Worm (Caenorhabditis elegans) whole organism, L2 larva: ENCODE measurements around the gene R10E4.7.

Source experiments
- C34F6.9 ChIP-seq: fragments of 150-350 bp; optimal IDR thresholded peaks from 2 replicates; lab custom pipeline; 2014; ENCODE audit warnings: missing biosample characterization, missing genetic modification characterization
- F13H6.1 ChIP-seq: sonication (generic microtip); optimal IDR thresholded peaks from 2 replicates; lab custom pipeline; 2016; ENCODE audit warnings: missing genetic modification characterization, missing compliant biosample characterization
- R02D3.7 ChIP-seq: fragments of 150-350 bp; optimal IDR thresholded peaks from 2 replicates; lab custom pipeline; 2014; ENCODE audit warnings: missing biosample characterization, missing genetic modification characterization
- ZK546.5 ChIP-seq: sonication (generic microtip); optimal IDR thresholded peaks from 2 replicates; lab custom pipeline; 2017; ENCODE audit warnings: missing biosample characterization, missing genetic modification characterization
- alr-1 ChIP-seq: fragments of 150-350 bp; optimal IDR thresholded peaks from 2 replicates; lab custom pipeline; 2014; ENCODE audit warnings: missing biosample characterization, missing genetic modification characterization
- aly-2 ChIP-seq: fragments of 150-350 bp; optimal IDR thresholded peaks from 2 replicates; lab custom pipeline; 2014; ENCODE audit warnings: missing biosample characterization, missing genetic modification characterization
- ama-1 ChIP-seq: fragments of 150-350 bp; optimal IDR thresholded peaks from 2 replicates; lab custom pipeline; 2018; ENCODE audit warnings: inconsistent platforms
- blmp-1 ChIP-seq: sonication (generic microtip); optimal IDR thresholded peaks from 2 replicates; lab custom pipeline; 2017; ENCODE audit warnings: missing genetic modification characterization, mild to moderate bottlenecking, missing compliant biosample characterization, antibody characterized with exemption, moderate library complexity; ENCODE audit not compliant: insufficient read depth
- ceh-16 ChIP-seq: fragments of 150-350 bp; optimal IDR thresholded peaks from 2 replicates; lab custom pipeline; 2014; ENCODE audit warnings: missing biosample characterization, missing genetic modification characterization
- crh-2 ChIP-seq: sonication (generic microtip); optimal IDR thresholded peaks from 2 replicates; lab custom pipeline; 2017; ENCODE audit warnings: missing biosample characterization, missing genetic modification characterization
- dmd-4 ChIP-seq: sonication (generic microtip); optimal IDR thresholded peaks from 2 replicates; lab custom pipeline; 2017; ENCODE audit warnings: missing biosample characterization, missing genetic modification characterization
- egl-27 ChIP-seq: sonication (generic microtip); optimal IDR thresholded peaks from 3 replicates; lab custom pipeline; 2017; ENCODE audit warnings: missing biosample characterization, missing genetic modification reagents, missing genetic modification characterization
- elt-1 ChIP-seq: fragments of 150-350 bp; optimal IDR thresholded peaks from 2 replicates; lab custom pipeline; 2014; ENCODE audit warnings: missing biosample characterization, missing genetic modification characterization
- elt-3 ChIP-seq: sonication (generic microtip); optimal IDR thresholded peaks from 2 replicates; lab custom pipeline; 2017; ENCODE audit warnings: missing biosample characterization, missing genetic modification characterization
- fos-1 ChIP-seq: fragments of 150-350 bp; optimal IDR thresholded peaks from 2 replicates; lab custom pipeline; 2014; ENCODE audit warnings: missing biosample characterization, missing genetic modification characterization
- gmeb-1 ChIP-seq: fragments of 150-350 bp; optimal IDR thresholded peaks from 2 replicates; lab custom pipeline; 2014; ENCODE audit warnings: missing biosample characterization, missing genetic modification characterization
- lin-11 ChIP-seq: fragments of 150-350 bp; sonication (generic microtip); optimal IDR thresholded peaks from 2 replicates; lab custom pipeline; 2014; ENCODE audit warnings: missing biosample characterization, missing genetic modification characterization, inconsistent platforms, mixed read lengths
- lin-13 ChIP-seq: fragments of 150-350 bp; optimal IDR thresholded peaks from 2 replicates; lab custom pipeline; 2014; ENCODE audit warnings: missing biosample characterization, missing genetic modification reagents, missing genetic modification characterization
- lsy-2 ChIP-seq, 2 experiments: fragments of 150-350 bp in 1 of 2; sonication (generic microtip) in 1 of 2; optimal IDR thresholded peaks; 2 replicates each; lab custom pipeline; 2014 to 2017; ENCODE audit warnings: missing biosample characterization in 2 of 2, missing genetic modification characterization in 2 of 2
- mab-5 ChIP-seq: fragments of 150-350 bp; optimal IDR thresholded peaks from 2 replicates; lab custom pipeline; 2014; ENCODE audit warnings: missing biosample characterization, missing genetic modification characterization
- mbf-1 ChIP-seq: sonication (generic microtip); optimal IDR thresholded peaks from 2 replicates; lab custom pipeline; 2017; ENCODE audit warnings: missing biosample characterization, missing genetic modification characterization
- mdl-1 ChIP-seq, 2 experiments: fragments of 150-350 bp in 1 of 2; sonication (generic microtip) in 1 of 2; optimal IDR thresholded peaks; 2 replicates each; lab custom pipeline; 2017; ENCODE audit warnings: missing biosample characterization in 2 of 2, missing genetic modification characterization in 2 of 2
- nhr-10 ChIP-seq: sonication (generic microtip); optimal IDR thresholded peaks from 2 replicates; lab custom pipeline; 2017; ENCODE audit warnings: missing biosample characterization, missing genetic modification characterization
- nhr-11 ChIP-seq: fragments of 150-350 bp; optimal IDR thresholded peaks from 2 replicates; lab custom pipeline; 2014; ENCODE audit warnings: missing biosample characterization, missing genetic modification characterization
- nhr-129 ChIP-seq: fragments of 150-350 bp; optimal IDR thresholded peaks from 2 replicates; lab custom pipeline; 2014; ENCODE audit warnings: missing biosample characterization, missing genetic modification characterization
- nhr-21 ChIP-seq: fragments of 150-350 bp; optimal IDR thresholded peaks from 2 replicates; lab custom pipeline; 2014; ENCODE audit warnings: missing biosample characterization, missing genetic modification characterization
- nhr-23 ChIP-seq: fragments of 150-350 bp; optimal IDR thresholded peaks from 2 replicates; lab custom pipeline; 2014; ENCODE audit warnings: missing biosample characterization, missing genetic modification reagents, missing genetic modification characterization
- nhr-25 ChIP-seq: fragments of 150-350 bp; sonication (generic microtip); optimal IDR thresholded peaks from 3 replicates; lab custom pipeline; 2014; ENCODE audit warnings: missing biosample characterization, missing genetic modification characterization
- nhr-77 ChIP-seq: fragments of 150-350 bp; optimal IDR thresholded peaks from 2 replicates; lab custom pipeline; 2014; ENCODE audit warnings: missing biosample characterization, missing genetic modification characterization
- sem-4 ChIP-seq: fragments of 150-350 bp; optimal IDR thresholded peaks from 2 replicates; lab custom pipeline; 2014; ENCODE audit warnings: missing biosample characterization, missing genetic modification reagents, missing genetic modification characterization
- sma-3 ChIP-seq: sonication (generic microtip); optimal IDR thresholded peaks from 2 replicates; lab custom pipeline; 2016; ENCODE audit warnings: missing genetic modification reagents, missing genetic modification characterization, missing compliant biosample characterization
- sma-9 ChIP-seq, 2 experiments: fragments of 150-350 bp in 1 of 2; sonication (generic microtip) in 1 of 2; optimal IDR thresholded peaks; 2 replicates each; lab custom pipeline; 2014 to 2016; ENCODE audit warnings: missing genetic modification characterization in 2 of 2, mild to moderate bottlenecking in 1 of 2, missing biosample characterization in 1 of 2, missing compliant biosample characterization in 1 of 2, missing genetic modification reagents in 1 of 2, moderate library complexity in 1 of 2
- snpc-4 ChIP-seq: fragments of 150-350 bp; optimal IDR thresholded peaks from 2 replicates; lab custom pipeline; 2014; ENCODE audit warnings: missing biosample characterization, missing genetic modification characterization
- unc-55 ChIP-seq: fragments of 150-350 bp; sonication (generic microtip); optimal IDR thresholded peaks from 3 replicates; lab custom pipeline; 2014; ENCODE audit warnings: missing biosample characterization, missing genetic modification reagents, missing genetic modification characterization
- unc-62 ChIP-seq: fragments of 150-350 bp; optimal IDR thresholded peaks from 2 replicates; lab custom pipeline; 2014; ENCODE audit warnings: missing biosample characterization, missing genetic modification reagents, missing genetic modification characterization
- zag-1 ChIP-seq: fragments of 150-350 bp; optimal IDR thresholded peaks from 2 replicates; lab custom pipeline; 2014; ENCODE audit warnings: missing biosample characterization, missing genetic modification characterization
- ztf-11 ChIP-seq: sonication (generic microtip); optimal IDR thresholded peaks from 2 replicates; lab custom pipeline; 2017; ENCODE audit warnings: missing biosample characterization, missing genetic modification characterization

The R10E4.7 gene

DNA sequence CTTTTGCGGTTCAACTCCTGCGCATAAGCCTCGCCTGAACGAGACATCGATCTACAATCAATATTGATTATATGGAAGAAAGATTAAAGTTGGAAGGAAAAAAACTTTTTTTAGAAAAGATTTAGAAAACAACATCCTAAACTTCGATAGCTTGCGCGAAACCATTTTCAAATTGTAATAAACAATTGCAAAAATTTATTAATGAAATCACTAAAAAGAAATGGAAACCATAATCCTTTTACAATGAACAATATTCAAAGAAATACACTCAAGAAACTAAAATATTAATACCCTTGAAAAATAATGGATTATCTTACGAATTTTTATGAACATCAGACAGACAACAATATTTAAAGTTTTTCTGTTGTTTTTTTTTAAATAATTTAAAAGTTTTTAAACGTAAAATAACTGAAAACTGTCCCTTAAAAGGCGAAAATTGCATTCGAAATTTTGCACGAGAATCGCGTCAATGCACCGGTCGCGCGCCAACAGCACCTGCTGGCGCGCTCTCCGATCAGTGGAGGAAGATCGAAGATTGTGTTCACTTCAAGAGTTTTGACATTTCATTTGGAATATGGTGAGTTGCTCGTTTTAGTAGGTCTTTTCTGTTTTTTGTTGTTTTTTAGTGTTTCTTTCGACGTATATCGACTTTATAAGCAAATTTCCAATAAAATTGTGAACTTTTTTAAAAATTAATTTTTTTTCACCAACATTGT lies 25.2 kb upstream of the R10E4.7 start, which contains the start of the genes sftb-1 and R10E4.1:
TSS of gene sftb-1 (minus strand) at position 51 of the 716 bp plus-strand sequence.
TSS of gene R10E4.1 (plus strand) at position 524 of the 716 bp plus-strand sequence.
- TF ChIP-seq C34F6.9 (tag; lab: Kevin White, UChicago), result peak; percentile 78
- TF ChIP-seq lin-13 (GFP tag; lab: Kevin White, UChicago), result peak; percentile 42
- peak; percentile 84 for TF ChIP-seq gmeb-1 (tag; lab: Kevin White, UChicago)
- TF ChIP-seq sma-9 (GFP tag; optimal IDR thresholded peaks at IDR 0.05; lab: Kevin White, UChicago), result peak; percentile 83
- TF ChIP-seq sma-9 (tag; optimal IDR thresholded peaks at IDR 0.05; lab: Kevin White, UChicago), result no peak
- TF ChIP-seq sem-4 (tag; lab: Kevin White, UChicago), result peak; percentile 25
- peak; percentile 69 for TF ChIP-seq F13H6.1
- peak; percentile 48 for TF ChIP-seq fos-1 (tag; lab: Kevin White, UChicago)
- TF ChIP-seq nhr-23 (tag; lab: Kevin White, UChicago), result no peak
- no peak for TF ChIP-seq nhr-10 (tag; lab: Kevin White, UChicago)
- peak; percentile 77 to 89 for TF ChIP-seq lsy-2 (tag; optimal IDR thresholded peaks at IDR 0.05; lab: Kevin White, UChicago)
- TF ChIP-seq R02D3.7 (tag; lab: Kevin White, UChicago), result no peak
- TF ChIP-seq crh-2, result peak; percentile 78
- peak; percentile 49 for TF ChIP-seq nhr-21
- peak; percentile 34 for TF ChIP-seq mab-5 (tag; lab: Kevin White, UChicago)
- peak; percentile 82 for TF ChIP-seq unc-55 (GFP tag; lab: Kevin White, UChicago)
- TF ChIP-seq ZK546.5 (tag; lab: Kevin White, UChicago), result no peak
- peak; percentile 75 for TF ChIP-seq nhr-25 (tag; lab: Kevin White, UChicago)
- no peak for TF ChIP-seq ceh-16
- TF ChIP-seq ama-1, result peak; percentile 32
- TF ChIP-seq dmd-4 (tag; lab: Kevin White, UChicago), result no peak
- peak; percentile 19 for TF ChIP-seq lin-11 (tag; lab: Kevin White, UChicago)
- no peak for TF ChIP-seq mbf-1 (tag; lab: Kevin White, UChicago)
- TF ChIP-seq blmp-1 (tag; lab: Kevin White, UChicago), result no peak
- no peak for TF ChIP-seq snpc-4 (tag; lab: Kevin White, UChicago)
- TF ChIP-seq sma-3 (GFP tag; lab: Kevin White, UChicago), result peak; percentile 66
- peak; percentile 42 for TF ChIP-seq nhr-129 (tag; lab: Kevin White, UChicago)

DNA sequence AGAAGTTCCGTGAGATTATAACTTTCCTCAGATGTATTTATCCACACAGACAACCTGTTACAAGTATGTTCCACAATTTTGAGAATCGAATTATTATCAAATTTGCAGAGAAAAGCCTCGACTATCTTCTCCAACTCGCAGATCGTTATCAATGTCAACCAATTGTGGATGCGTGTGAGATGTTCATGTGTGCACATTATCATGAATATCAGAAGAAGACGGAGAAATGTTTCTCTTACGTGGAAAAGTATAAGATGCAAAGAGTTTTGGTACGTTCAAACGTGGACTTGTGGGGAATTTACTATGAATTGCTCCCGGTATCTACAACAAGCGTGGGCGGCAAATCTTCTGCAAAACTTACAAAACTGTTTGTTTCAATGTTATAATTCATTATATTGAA lies 23.6 kb upstream of the R10E4.7 start:
- no peak for TF ChIP-seq unc-62 (GFP tag; lab: Kevin White, UChicago)
- TF ChIP-seq ZK546.5 (tag; lab: Kevin White, UChicago), result no peak
- no peak for TF ChIP-seq nhr-11 (tag; lab: Kevin White, UChicago)
- TF ChIP-seq nhr-21, result no peak
- TF ChIP-seq F13H6.1, result no peak
- no peak for TF ChIP-seq R02D3.7 (tag; lab: Kevin White, UChicago)
- no peak for TF ChIP-seq gmeb-1 (tag; lab: Kevin White, UChicago)
- no peak for TF ChIP-seq egl-27 (tag; lab: Kevin White, UChicago)
- no peak for TF ChIP-seq mdl-1 (tag; optimal IDR thresholded peaks at IDR 0.05; lab: Kevin White, UChicago)
- TF ChIP-seq blmp-1 (tag; lab: Kevin White, UChicago), result no peak
- TF ChIP-seq elt-1 (tag; lab: Kevin White, UChicago), result no peak

DNA sequence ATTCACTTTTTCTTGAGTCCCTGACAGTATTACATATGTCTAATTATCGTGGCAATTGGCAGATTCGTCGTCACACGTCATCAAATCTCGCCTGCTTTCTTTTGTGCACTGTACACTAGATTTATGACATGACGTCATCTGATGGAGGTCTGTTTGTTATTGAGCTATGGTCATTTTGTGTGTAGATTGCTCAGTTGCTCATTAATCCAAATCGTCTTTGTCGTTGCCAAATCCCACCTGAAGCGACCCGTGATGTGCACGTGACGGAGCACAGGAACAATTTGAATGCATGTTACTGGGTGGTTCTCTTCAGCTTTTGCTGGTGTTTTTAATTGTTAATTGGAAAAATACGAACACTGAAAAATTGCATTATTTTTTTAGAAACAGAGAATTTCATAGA lies 21.7 kb upstream of the R10E4.7 start:
- TF ChIP-seq zag-1 (tag; lab: Kevin White, UChicago), result no peak
- no peak for TF ChIP-seq ama-1
- TF ChIP-seq fos-1 (tag; lab: Kevin White, UChicago), result no peak
- TF ChIP-seq ztf-11 (tag; lab: Kevin White, UChicago), result no peak
- TF ChIP-seq nhr-77 (tag; lab: Kevin White, UChicago), result no peak
- TF ChIP-seq blmp-1 (tag; lab: Kevin White, UChicago), result no peak
- no peak for TF ChIP-seq elt-3 (tag; lab: Kevin White, UChicago)
- no peak for TF ChIP-seq alr-1
- no peak for TF ChIP-seq aly-2 (tag; lab: Kevin White, UChicago)
- no peak for TF ChIP-seq nhr-10 (tag; lab: Kevin White, UChicago)
- no peak for TF ChIP-seq mab-5 (tag; lab: Kevin White, UChicago)
- TF ChIP-seq crh-2, result no peak
- TF ChIP-seq C34F6.9 (tag; lab: Kevin White, UChicago), result no peak
- TF ChIP-seq ceh-16, result no peak
- no peak for TF ChIP-seq sma-9 (GFP tag; optimal IDR thresholded peaks at IDR 0.05; lab: Kevin White, UChicago)
- TF ChIP-seq sma-9 (tag; optimal IDR thresholded peaks at IDR 0.05; lab: Kevin White, UChicago), result no peak
